Fruit fly (Drosophila melanogaster): Measurements from ENCODE around the gene Nepl11.

The Nepl11 gene

dm6 chr3R:4251241-4251640 is 43.4 kb downstream of the Nepl11 start, which contains the start of gene TwdlG:
TwdlG (minus strand) TSS chr3R:4251341.
- TF ChIP-seq CG12769 (tag; optimal IDR thresholded peaks at IDR 0.05) (peak; percentile 13), Med (GFP tag) (peak; percentile 56), CG13287 (GFP tag; IDR thresholded peaks at IDR 0.05; ENCODE audit: partially characterized antibody) (no peak)

DNA sequence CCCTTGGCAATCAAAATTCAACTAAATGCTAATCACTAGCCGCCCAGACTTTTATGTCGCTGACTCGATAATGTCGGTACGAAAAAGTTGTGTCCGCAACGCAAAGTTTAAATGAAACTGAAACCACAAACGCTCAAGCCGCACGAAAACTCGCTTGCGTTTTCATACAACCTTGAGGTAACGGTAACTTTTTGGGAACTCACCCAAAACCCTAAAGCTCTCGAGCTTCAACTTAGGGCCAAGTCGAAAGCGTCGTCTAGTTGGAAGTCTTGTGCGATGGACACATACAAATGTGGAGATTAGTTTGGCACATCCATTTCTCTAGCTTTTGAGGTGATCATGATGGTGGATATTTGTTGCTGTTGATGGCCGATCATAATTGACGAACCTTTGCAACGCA is 44.7 kb downstream of the Nepl11 start:
- TF ChIP-seq CG8281 (tag; optimal IDR thresholded peaks at IDR 0.05) (no peak), CG15696 (tag; optimal IDR thresholded peaks at IDR 0.05) (no peak), pnt (GFP tag; optimal IDR thresholded peaks at IDR 0.05) (no peak), lmd (GFP tag; IDR thresholded peaks at IDR 0.05) (no peak), en (GFP tag; optimal IDR thresholded peaks at IDR 0.05) (no peak), Hr39 (optimal IDR thresholded peaks at IDR 0.05) (no peak), shn (GFP tag; optimal IDR thresholded peaks at IDR 0.05) (no peak), bsh (GFP tag; optimal IDR thresholded peaks at IDR 0.05) (no peak), vvl (GFP tag; IDR thresholded peaks at IDR 0.05) (peak; percentile 66; the same call in 1 of the 2 replicates), bab2 (GFP tag; optimal IDR thresholded peaks at IDR 0.05) (no peak), insv (GFP tag; optimal IDR thresholded peaks at IDR 0.05) (no peak), Dp (GFP tag; optimal IDR thresholded peaks at IDR 0.05) (no peak), Adf1 (GFP tag; IDR thresholded peaks at IDR 0.05) (no peak), CG10979 (tag; optimal IDR thresholded peaks at IDR 0.05) (no peak), CG17359 (tag; optimal IDR thresholded peaks at IDR 0.05) (no peak), CG30403 (GFP tag; optimal IDR thresholded peaks at IDR 0.05) (no peak), Tbp (GFP tag; optimal IDR thresholded peaks at IDR 0.05) (no peak), CG30431 (GFP tag; optimal IDR thresholded peaks at IDR 0.05) (no peak), fd102C (GFP tag; optimal IDR thresholded peaks at IDR 0.05) (no peak), Ets65A (GFP tag) (peak; percentile 25), cad (GFP tag; optimal IDR thresholded peaks at IDR 0.05) (no peak), Dek (tag; optimal IDR thresholded peaks at IDR 0.05) (no peak), CG32532 (GFP tag; IDR thresholded peaks at IDR 0.05) (no peak), nerfin-1 (tag; optimal IDR thresholded peaks at IDR 0.05) (no peak), aop (GFP tag; IDR thresholded peaks at IDR 0.05) (no peak), Hey (tag; optimal IDR thresholded peaks at IDR 0.05) (no peak), hbn (GFP tag; IDR thresholded peaks at IDR 0.05; ENCODE audit: partially characterized antibody) (no peak), Awh (GFP tag; IDR thresholded peaks at IDR 0.05) (no peak), chinmo (GFP tag; IDR thresholded peaks at IDR 0.05; ENCODE audit: partially characterized antibody) (0 out of 4 replicates have a peak, but pooled peaks have one; percentile 57), CG12769 (tag; optimal IDR thresholded peaks at IDR 0.05) (peak; percentile 74), CG4730 (GFP tag; IDR thresholded peaks at IDR 0.05) (no peak), lov (optimal IDR thresholded peaks at IDR 0.05) (no peak), lov (GFP tag; IDR thresholded peaks at IDR 0.05) (no peak), D19B (GFP tag; optimal IDR thresholded peaks at IDR 0.05) (no peak), Sin3A (optimal IDR thresholded peaks at IDR 0.05) (no peak), Ssrp (tag; optimal IDR thresholded peaks at IDR 0.05) (no peak), Asciz (GFP tag; optimal IDR thresholded peaks at IDR 0.05) (no peak), CG12744 (GFP tag; optimal IDR thresholded peaks at IDR 0.05) (no peak), Drgx (GFP tag; IDR thresholded peaks at IDR 0.05) (no peak), pan (optimal IDR thresholded peaks at IDR 0.05) (no peak), pan (GFP tag; optimal IDR thresholded peaks at IDR 0.05 in 1 of 2, IDR thresholded peaks at IDR 0.05 in 1 of 2) (no peak), CG16813 (GFP tag; IDR thresholded peaks at IDR 0.05; ENCODE audit: partially characterized antibody) (no peak), Blimp-1 (GFP tag; optimal IDR thresholded peaks at IDR 0.05) (peak; percentile 83)

Data from whole organism, embryonic.